Fruit fly (Drosophila melanogaster): Measurements from ENCODE around the gene Nrx-1.

The Nrx-1 gene

DNA sequence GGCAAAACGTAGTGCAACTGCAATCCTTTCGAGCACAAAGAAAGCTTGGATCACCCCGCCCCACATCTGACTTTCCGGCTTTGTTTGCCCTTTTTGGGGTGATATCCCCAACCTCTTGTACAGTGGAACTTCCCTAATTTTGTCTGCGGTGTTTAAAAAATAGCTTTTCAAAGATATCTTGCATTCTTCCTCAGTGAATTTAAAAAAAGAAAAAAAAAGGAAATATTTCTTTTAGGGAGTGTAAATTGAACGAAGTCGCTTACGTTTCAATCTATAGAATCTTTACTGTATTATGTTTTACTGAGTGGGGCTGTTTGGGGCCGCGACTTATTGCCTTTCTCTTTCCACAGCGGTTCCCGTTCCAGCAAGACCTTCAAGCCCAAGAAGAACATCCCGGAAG is 46.7 kb upstream of the Nrx-1 start (continued):
- TF ChIP-seq CG13287 (GFP tag; IDR thresholded peaks at IDR 0.05; ENCODE audit: partially characterized antibody) (no peak), CG7271 (tag; optimal IDR thresholded peaks at IDR 0.05) (no peak), CG4282 (GFP tag; optimal IDR thresholded peaks at IDR 0.05) (no peak), cwo (GFP tag; optimal IDR thresholded peaks at IDR 0.05) (peak; percentile 37), Ets65A (GFP tag) (no peak), Dp (GFP tag; optimal IDR thresholded peaks at IDR 0.05) (no peak), disco-r (GFP tag; optimal IDR thresholded peaks at IDR 0.05) (no peak), Nf-YC (tag; optimal IDR thresholded peaks at IDR 0.05) (no peak), Side (GFP tag; optimal IDR thresholded peaks at IDR 0.05) (peak; percentile 5), CG9727 (GFP tag; optimal IDR thresholded peaks at IDR 0.05) (peak; percentile 59), CG10979 (tag; optimal IDR thresholded peaks at IDR 0.05) (peak; percentile 28), tx (GFP tag; optimal IDR thresholded peaks at IDR 0.05) (peak; percentile 52), her (GFP tag; optimal IDR thresholded peaks at IDR 0.05) (peak; percentile 21), nerfin-1 (tag; optimal IDR thresholded peaks at IDR 0.05) (no peak), Opbp (GFP tag; IDR thresholded peaks at IDR 0.05; ENCODE audit: partially characterized antibody) (no peak), corto (GFP tag; optimal IDR thresholded peaks at IDR 0.05) (peak; percentile 45), Nf-YB (GFP tag; optimal IDR thresholded peaks at IDR 0.05) (peak; percentile 17), CG43689 (GFP tag; IDR thresholded peaks at IDR 0.05) (no peak), CG10959 (GFP tag; IDR thresholded peaks at IDR 0.05) (peak; percentile 30; the same call in 1 of the 2 replicates), Neu2 (GFP tag; optimal IDR thresholded peaks at IDR 0.05; ENCODE audit: borderline replicate concordance) (no peak), CG15011 (GFP tag; optimal IDR thresholded peaks at IDR 0.05) (no peak), ase (GFP tag; IDR thresholded peaks at IDR 0.05) (peak; percentile 56; the same call in 1 of the 3 replicates), hth (optimal IDR thresholded peaks at IDR 0.05) (no peak), zen2 (GFP tag; IDR thresholded peaks at IDR 0.05; ENCODE audit: partially characterized antibody) (no peak), zfh1 (GFP tag; IDR thresholded peaks at IDR 0.05) (peak; percentile 61; the same call in 2 of the 3 replicates), nom (GFP tag; optimal IDR thresholded peaks at IDR 0.05) (peak; percentile 21), scrt (GFP tag; optimal IDR thresholded peaks at IDR 0.05) (peak; percentile 28), CG1792 (GFP tag; optimal IDR thresholded peaks at IDR 0.05) (peak; percentile 27), CG9215 (GFP tag; IDR thresholded peaks at IDR 0.05) (peak; percentile 68), zf30C (GFP tag; optimal IDR thresholded peaks at IDR 0.05) (no peak), CG2678 (tag; optimal IDR thresholded peaks at IDR 0.05) (peak; percentile 73), CG1233 (GFP tag; optimal IDR thresholded peaks at IDR 0.05) (peak; percentile 12), NC2β (GFP tag; optimal IDR thresholded peaks at IDR 0.05) (no peak), CG3163 (GFP tag; optimal IDR thresholded peaks at IDR 0.05) (no peak), CG4730 (GFP tag; IDR thresholded peaks at IDR 0.05) (peak; percentile 48), gt (GFP tag; IDR thresholded peaks at IDR 0.05) (peak; percentile 29; the same call in 1 of the 2 replicates), Pdp1 (GFP tag; optimal IDR thresholded peaks at IDR 0.05) (peak; percentile 67 to 75), gcm (GFP tag; optimal IDR thresholded peaks at IDR 0.05) (peak; percentile 4), br (optimal IDR thresholded peaks at IDR 0.05) (no peak), Adf1 (GFP tag; IDR thresholded peaks at IDR 0.05) (peak; percentile 40), CG7357 (GFP tag; IDR thresholded peaks at IDR 0.05) (0 out of 3 replicates have a peak, but pooled peaks have one; percentile 46), crp (GFP tag; optimal IDR thresholded peaks at IDR 0.05) (no peak), Hmx (GFP tag; optimal IDR thresholded peaks at IDR 0.05) (no peak), cato (GFP tag; optimal IDR thresholded peaks at IDR 0.05; ENCODE audit: borderline replicate concordance) (no peak), CG30403 (GFP tag; optimal IDR thresholded peaks at IDR 0.05) (peak; percentile 62), Atf3 (GFP tag; optimal IDR thresholded peaks at IDR 0.05) (no peak), CG8765 (GFP tag; IDR thresholded peaks at IDR 0.05) (no peak), trh (GFP tag; optimal IDR thresholded peaks at IDR 0.05) (no peak), CG14667 (GFP tag; IDR thresholded peaks at IDR 0.05) (peak; percentile 63), ci (GFP tag; IDR thresholded peaks at IDR 0.05) (peak; percentile 80), emc (GFP tag; optimal IDR thresholded peaks at IDR 0.05) (no peak)

Measured in whole organism, embryonic.